Worm (Caenorhabditis elegans) whole organism, mixed stage, embryonic: ENCODE data around the gene Y54G11A.3.

Experiments used
- M03D4.4 ChIP-seq: sonication (generic microtip); optimal IDR thresholded peaks from 2 replicates; lab custom pipeline; 2017; ENCODE audit warnings: mild to moderate bottlenecking, missing genetic modification characterization, missing compliant biosample characterization
- bed-3 ChIP-seq: fragments of 200-800 bp; sonication (Bioruptor generic); optimal IDR thresholded peaks from 3 replicates; lab custom pipeline; 2018; ENCODE audit warnings: mild to moderate bottlenecking, missing genetic modification characterization, moderate library complexity, missing compliant biosample characterization
- blmp-1 ChIP-seq: fragments of 150-350 bp; optimal IDR thresholded peaks from 2 replicates; lab custom pipeline; 2014; ENCODE audit warnings: missing biosample characterization, missing genetic modification characterization
- ceh-39 ChIP-seq: fragments of 150-350 bp; optimal IDR thresholded peaks from 2 replicates; lab custom pipeline; 2014; ENCODE audit warnings: missing biosample characterization, missing genetic modification characterization
- ceh-83 ChIP-seq: fragments of 200-800 bp; sonication (Bioruptor generic); optimal IDR thresholded peaks from 2 replicates; lab custom pipeline; 2018; ENCODE audit warnings: mild to moderate bottlenecking, missing genetic modification characterization, missing compliant biosample characterization
- cnd-1 ChIP-seq: fragments of 200-800 bp; sonication (Bioruptor generic); optimal IDR thresholded peaks from 2 replicates; lab custom pipeline; 2018; ENCODE audit warnings: mild to moderate bottlenecking, missing genetic modification characterization, missing compliant biosample characterization
- drap-1 ChIP-seq: fragments of 200-800 bp; sonication (Bioruptor generic); optimal IDR thresholded peaks from 3 replicates; lab custom pipeline; 2018; ENCODE audit warnings: mild to moderate bottlenecking, missing genetic modification characterization, missing compliant biosample characterization
- elt-1 ChIP-seq: sonication (generic microtip); optimal IDR thresholded peaks from 2 replicates; lab custom pipeline; 2017; ENCODE audit warnings: missing genetic modification characterization, mild to moderate bottlenecking, missing compliant biosample characterization, antibody characterized with exemption, moderate library complexity, borderline replicate concordance; ENCODE audit not compliant: insufficient read depth
- elt-3 ChIP-seq: fragments of 150-350 bp; optimal IDR thresholded peaks from 2 replicates; lab custom pipeline; 2014; ENCODE audit warnings: missing biosample characterization, missing genetic modification characterization
- flh-1 ChIP-seq: fragments of 200-800 bp; sonication (Bioruptor generic); optimal IDR thresholded peaks from 2 replicates; lab custom pipeline; 2018; ENCODE audit warnings: mild to moderate bottlenecking, missing genetic modification characterization, moderate library complexity, missing compliant biosample characterization
- ham-2 ChIP-seq: fragments of 200-800 bp; sonication (Bioruptor generic); optimal IDR thresholded peaks from 2 replicates; lab custom pipeline; 2018; ENCODE audit warnings: mild to moderate bottlenecking, missing genetic modification characterization, missing compliant biosample characterization
- hlh-1 ChIP-seq: fragments of 150-350 bp; optimal IDR thresholded peaks from 2 replicates; lab custom pipeline; 2014; ENCODE audit warnings: missing biosample characterization, missing genetic modification reagents, missing genetic modification characterization
- lin-32 ChIP-seq: fragments of 200-800 bp; sonication (Bioruptor generic); optimal IDR thresholded peaks from 2 replicates; lab custom pipeline; 2018; ENCODE audit warnings: mild to moderate bottlenecking, missing genetic modification characterization, missing compliant biosample characterization
- lsy-2 ChIP-seq: fragments of 150-350 bp; optimal IDR thresholded peaks from 2 replicates; lab custom pipeline; 2014; ENCODE audit warnings: missing biosample characterization, missing genetic modification characterization
- mep-1 ChIP-seq: fragments of 150-350 bp; optimal IDR thresholded peaks from 2 replicates; lab custom pipeline; 2017; ENCODE audit warnings: missing biosample characterization, missing genetic modification reagents, missing genetic modification characterization, inconsistent platforms
- mls-2 ChIP-seq: sonication (generic microtip); optimal IDR thresholded peaks from 2 replicates; lab custom pipeline; 2016; ENCODE audit warnings: mild to moderate bottlenecking, missing genetic modification characterization, moderate library complexity, missing compliant biosample characterization
- nhr-12 ChIP-seq: fragments of 150-350 bp; optimal IDR thresholded peaks from 2 replicates; lab custom pipeline; 2014; ENCODE audit warnings: missing biosample characterization, missing genetic modification characterization
- nhr-2 ChIP-seq: fragments of 150-350 bp; optimal IDR thresholded peaks from 2 replicates; lab custom pipeline; 2014; ENCODE audit warnings: missing biosample characterization, missing genetic modification characterization
- nhr-237 ChIP-seq: fragments of 150-350 bp; optimal IDR thresholded peaks from 2 replicates; lab custom pipeline; 2014; ENCODE audit warnings: missing biosample characterization, missing genetic modification characterization
- nhr-28 ChIP-seq: fragments of 150-350 bp; optimal IDR thresholded peaks from 2 replicates; lab custom pipeline; 2014; ENCODE audit warnings: missing biosample characterization, missing genetic modification characterization
- nhr-76 ChIP-seq: sonication (generic microtip); optimal IDR thresholded peaks from 2 replicates; lab custom pipeline; 2017; ENCODE audit warnings: missing biosample characterization, missing genetic modification characterization
- pha-4 ChIP-seq: fragments of 150-350 bp; optimal IDR thresholded peaks from 2 replicates; lab custom pipeline; 2018; ENCODE audit warnings: missing biosample characterization, missing genetic modification reagents, missing genetic modification characterization
- sem-2 ChIP-seq: fragments of 200-800 bp; sonication (Bioruptor generic); optimal IDR thresholded peaks from 2 replicates; lab custom pipeline; 2018; ENCODE audit warnings: mild to moderate bottlenecking, missing genetic modification characterization, missing compliant biosample characterization
- snpc-4 ChIP-seq: fragments of 150-350 bp; optimal IDR thresholded peaks from 2 replicates; lab custom pipeline; 2014; ENCODE audit warnings: missing biosample characterization, missing genetic modification characterization
- sptf-1 ChIP-seq: sonication (generic microtip); optimal IDR thresholded peaks from 2 replicates; lab custom pipeline; 2017; ENCODE audit warnings: mild to moderate bottlenecking, missing genetic modification characterization, moderate library complexity, missing compliant biosample characterization
- tbx-8 ChIP-seq: fragments of 200-800 bp; sonication (Bioruptor generic); optimal IDR thresholded peaks from 2 replicates; lab custom pipeline; 2018; ENCODE audit warnings: mild to moderate bottlenecking, missing genetic modification characterization, moderate library complexity, missing compliant biosample characterization
- unc-39 ChIP-seq: fragments of 150-350 bp; optimal IDR thresholded peaks from 2 replicates; lab custom pipeline; 2014; ENCODE audit warnings: missing biosample characterization, missing genetic modification characterization
- unc-62 ChIP-seq: fragments of 150-350 bp; optimal IDR thresholded peaks from 2 replicates; lab custom pipeline; 2014; ENCODE audit warnings: missing biosample characterization, missing genetic modification reagents, missing genetic modification characterization
- zip-8 ChIP-seq: fragments of 150-350 bp; optimal IDR thresholded peaks from 2 replicates; lab custom pipeline; 2014; ENCODE audit warnings: missing biosample characterization, missing genetic modification characterization
- ztf-11 ChIP-seq: fragments of 150-350 bp; optimal IDR thresholded peaks from 2 replicates; lab custom pipeline; 2014; ENCODE audit warnings: missing biosample characterization, missing genetic modification characterization

Y54G11A.3 gene

ce11 chrII:14276409-14276808 is at the start of gene Y54G11A.3:
Gene Y54G11A.3 (plus strand): TSS chrII:14276621.
- TF ChIP-seq mls-2 (tag; lab: Kevin White, UChicago) (no peak), nhr-28 (tag; lab: Kevin White, UChicago) (no peak), mep-1 (no peak), unc-39 (no peak), elt-3 (tag; lab: Kevin White, UChicago) (no peak), flh-1 (GFP tag; lab: Kevin White, UChicago) (no peak), ceh-83 (no peak), unc-62 (GFP tag; lab: Kevin White, UChicago) (no peak), nhr-237 (no peak), sptf-1 (tag; lab: Kevin White, UChicago) (no peak), sem-2 (GFP tag; lab: Kevin White, UChicago) (no peak), nhr-12 (tag; lab: Kevin White, UChicago) (no peak), snpc-4 (no peak)
- TF ChIP-seq, all 35 proteins: peak for 0

- TF ChIP-seq mep-1: no peak
- no peak for TF ChIP-seq mls-2 (tag; lab: Kevin White, UChicago)
- TF ChIP-seq tbx-8: no peak
- no peak for TF ChIP-seq ceh-39 (tag; lab: Kevin White, UChicago)
- no peak for TF ChIP-seq ztf-11
- TF ChIP-seq snpc-4: no peak
- TF ChIP-seq ceh-83: no peak
- TF ChIP-seq elt-3 (tag; lab: Kevin White, UChicago): no peak
- no peak for TF ChIP-seq sem-2 (GFP tag; lab: Kevin White, UChicago)
- TF ChIP-seq nhr-76: no peak
- no peak for TF ChIP-seq lsy-2 (tag; lab: Kevin White, UChicago)
- no peak for TF ChIP-seq M03D4.4 (tag; lab: Kevin White, UChicago)
- no peak for TF ChIP-seq zip-8 (tag; lab: Kevin White, UChicago)
- no peak for TF ChIP-seq blmp-1
- TF ChIP-seq nhr-28 (tag; lab: Kevin White, UChicago): no peak
- no peak for TF ChIP-seq unc-62 (GFP tag; lab: Kevin White, UChicago)
- TF ChIP-seq drap-1 (GFP tag; lab: Kevin White, UChicago): no peak
- TF ChIP-seq flh-1 (GFP tag; lab: Kevin White, UChicago): no peak
- no peak for TF ChIP-seq pha-4 (tag; lab: Kevin White, UChicago)
- no peak for TF ChIP-seq elt-1 (tag; lab: Kevin White, UChicago)
These were observed 46.3 kb upstream of the Y54G11A.3 start for ce11 chrII:14230075-14230474.

- no peak for TF ChIP-seq sem-2 (GFP tag; lab: Kevin White, UChicago)
- TF ChIP-seq nhr-2 (tag; lab: Kevin White, UChicago): no peak
- no peak for TF ChIP-seq unc-62 (GFP tag; lab: Kevin White, UChicago)
- no peak for TF ChIP-seq snpc-4
- no peak for TF ChIP-seq ham-2 (GFP tag; lab: Kevin White, UChicago)
- no peak for TF ChIP-seq nhr-12 (tag; lab: Kevin White, UChicago)
- no peak for TF ChIP-seq unc-39
- TF ChIP-seq nhr-237: no peak
- TF ChIP-seq nhr-76: no peak
- TF ChIP-seq hlh-1 (tag; lab: Kevin White, UChicago): no peak
- no peak for TF ChIP-seq cnd-1
- TF ChIP-seq ceh-83: no peak
- TF ChIP-seq lsy-2 (tag; lab: Kevin White, UChicago): no peak
- no peak for TF ChIP-seq nhr-28 (tag; lab: Kevin White, UChicago)
- TF ChIP-seq bed-3 (GFP tag; lab: Kevin White, UChicago): no peak
- no peak for TF ChIP-seq lin-32 (GFP tag; lab: Kevin White, UChicago)
These were observed 45.5 kb upstream of the Y54G11A.3 start for ce11 chrII:14230938-14231337.

- TF ChIP-seq ztf-11 (no peak), nhr-237 (no peak), lin-32 (GFP tag; lab: Kevin White, UChicago) (no peak), ham-2 (GFP tag; lab: Kevin White, UChicago) (no peak), blmp-1 (no peak)
These were observed 42.5 kb upstream of the Y54G11A.3 start, which contains the start of gene men-1 for ce11 chrII:14233879-14234278. Gene men-1 (minus strand): TSS chrII:14234120.

- TF ChIP-seq mep-1 (peak; percentile 17), mls-2 (tag; lab: Kevin White, UChicago) (no peak)
These were observed 41.9 kb upstream of the Y54G11A.3 start for ce11 chrII:14234375-14235102.
